Fruit fly (Drosophila melanogaster): ENCODE measurements around the gene CG34169.

CG34169 gene

DNA sequence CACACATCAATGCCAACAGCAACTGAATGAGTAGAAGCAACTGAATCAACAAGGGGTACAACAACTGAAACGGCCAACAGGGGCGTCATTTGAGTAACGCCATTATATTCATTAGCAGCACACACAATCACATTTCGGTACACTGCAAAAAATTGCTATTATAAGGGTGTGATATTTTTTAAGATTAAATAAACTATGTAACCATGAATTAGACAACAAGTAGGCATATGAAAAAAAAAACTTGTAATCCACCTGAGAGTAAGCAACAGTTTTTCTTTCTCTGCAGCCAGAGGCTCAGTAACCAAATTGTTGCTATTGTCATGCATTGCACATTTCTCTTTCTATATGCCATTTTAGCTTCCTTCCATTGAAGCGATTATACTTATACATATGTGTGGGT, 30.6 kb downstream of the CG34169 start (continued):
- no peak for TF ChIP-seq CG1647 (GFP tag; optimal IDR thresholded peaks at IDR 0.05)
- TF ChIP-seq Bdp1 (GFP tag; optimal IDR thresholded peaks at IDR 0.05) = no peak
- TF ChIP-seq CG2202 (tag; optimal IDR thresholded peaks at IDR 0.05) = no peak
- TF ChIP-seq CG4854 (GFP tag; optimal IDR thresholded peaks at IDR 0.05) = peak; percentile 5
- no peak for TF ChIP-seq Bgb (GFP tag; IDR thresholded peaks at IDR 0.05; ENCODE audit: partially characterized antibody)
- TF ChIP-seq Asciz (GFP tag; optimal IDR thresholded peaks at IDR 0.05) = no peak
- TF ChIP-seq cwo (GFP tag; optimal IDR thresholded peaks at IDR 0.05) = no peak
- TF ChIP-seq CG18764 (GFP tag; optimal IDR thresholded peaks at IDR 0.05) = no peak
- no peak for TF ChIP-seq CG10565 (GFP tag; optimal IDR thresholded peaks at IDR 0.05)
- TF ChIP-seq Sox100B (GFP tag; optimal IDR thresholded peaks at IDR 0.05) = no peak
- no peak for TF ChIP-seq MTF-1 (GFP tag; optimal IDR thresholded peaks at IDR 0.05; ENCODE audit: borderline replicate concordance)
- peak; percentile 26; the same call in 1 of the 2 replicates for TF ChIP-seq CG9932 (GFP tag; IDR thresholded peaks at IDR 0.05)
- TF ChIP-seq CG18619 (GFP tag; optimal IDR thresholded peaks at IDR 0.05) = no peak
- no peak for TF ChIP-seq Dad (GFP tag; optimal IDR thresholded peaks at IDR 0.05)
- TF ChIP-seq CG4730 (GFP tag; IDR thresholded peaks at IDR 0.05) = no peak
- TF ChIP-seq CG13894 (tag; optimal IDR thresholded peaks at IDR 0.05) = no peak
- TF ChIP-seq CG8478 (optimal IDR thresholded peaks at IDR 0.05) = no peak
- TF ChIP-seq dysf (GFP tag; IDR thresholded peaks at IDR 0.05) = peak; percentile 52; the same call in 1 of the 3 replicates
- no peak for TF ChIP-seq Oaz (GFP tag; IDR thresholded peaks at IDR 0.05)
- no peak for TF ChIP-seq Mrtf (GFP tag; IDR thresholded peaks at IDR 0.05)
- no peak for TF ChIP-seq Awh (GFP tag; IDR thresholded peaks at IDR 0.05)
- no peak for TF ChIP-seq CG13287 (GFP tag; IDR thresholded peaks at IDR 0.05; ENCODE audit: partially characterized antibody)
- TF ChIP-seq CG15011 (GFP tag; optimal IDR thresholded peaks at IDR 0.05) = no peak
- no peak for TF ChIP-seq ap (GFP tag; IDR thresholded peaks at IDR 0.05)
- TF ChIP-seq CG17912 (GFP tag; optimal IDR thresholded peaks at IDR 0.05) = no peak
- TF ChIP-seq Opbp (GFP tag; IDR thresholded peaks at IDR 0.05; ENCODE audit: partially characterized antibody) = no peak
- TF ChIP-seq lab (GFP tag; optimal IDR thresholded peaks at IDR 0.05) = peak; percentile 59
- peak; percentile 65 for TF ChIP-seq CG2120 (GFP tag; optimal IDR thresholded peaks at IDR 0.05)
- no peak for TF ChIP-seq gsb (GFP tag; IDR thresholded peaks at IDR 0.05)
- no peak for TF ChIP-seq CG10543 (GFP tag; optimal IDR thresholded peaks at IDR 0.05)
- no peak for TF ChIP-seq nau (GFP tag; optimal IDR thresholded peaks at IDR 0.05)
- no peak for TF ChIP-seq seq (GFP tag; IDR thresholded peaks at IDR 0.05)
- peak; percentile 81 for TF ChIP-seq sens (GFP tag)
- peak; percentile 17 for TF ChIP-seq pnt (GFP tag; optimal IDR thresholded peaks at IDR 0.05)
- TF ChIP-seq Usf (GFP tag; optimal IDR thresholded peaks at IDR 0.05) = no peak
- no peak for TF ChIP-seq ranshi (GFP tag; IDR thresholded peaks at IDR 0.05)
- no peak for TF ChIP-seq z (GFP tag; IDR thresholded peaks at IDR 0.05)
- TF ChIP-seq Lpt (GFP tag; optimal IDR thresholded peaks at IDR 0.05) = no peak
- no peak for TF ChIP-seq psq (GFP tag; optimal IDR thresholded peaks at IDR 0.05)
- no peak for TF ChIP-seq crol (GFP tag; IDR thresholded peaks at IDR 0.05)
- TF ChIP-seq Ada2b (GFP tag; IDR thresholded peaks at IDR 0.05) = peak; percentile 49; the same call in 1 of the 2 replicates
- peak; percentile 12 for TF ChIP-seq NfI (GFP tag; optimal IDR thresholded peaks at IDR 0.05)
- no peak for TF ChIP-seq Dip3 (GFP tag; optimal IDR thresholded peaks at IDR 0.05)
- TF ChIP-seq kah (GFP tag; optimal IDR thresholded peaks at IDR 0.05) = no peak
- TF ChIP-seq repo (GFP tag; optimal IDR thresholded peaks at IDR 0.05) = no peak
- no peak for TF ChIP-seq D19B (GFP tag; optimal IDR thresholded peaks at IDR 0.05)
- no peak for TF ChIP-seq wek (GFP tag; optimal IDR thresholded peaks at IDR 0.05)
- TF ChIP-seq Stat92E (GFP tag; optimal IDR thresholded peaks at IDR 0.05) = no peak
- TF ChIP-seq BEAF-32 (GFP tag; optimal IDR thresholded peaks at IDR 0.05) = no peak
- no peak for TF ChIP-seq CG11085 (GFP tag; IDR thresholded peaks at IDR 0.05)
- no peak for TF ChIP-seq Elba2 (GFP tag; optimal IDR thresholded peaks at IDR 0.05)
- no peak for TF ChIP-seq CG2889 (GFP tag; IDR thresholded peaks at IDR 0.05)
